Fruit fly (Drosophila melanogaster) whole organism, embryonic: Measurements from ENCODE around the gene klar.
A peak's percentile ranks its signal among the peaks of the same experiment; 100 is the strongest.

ENCODE experiments used
- B-H1 ChIP-seq: fragments of 200-800 bp; sonication (Bioruptor generic); IDR thresholded peaks from 3 replicates; pipeline ENCODE4 v1.3.6; 2022; ENCODE audit warnings: missing biosample characterization, missing genetic modification characterization
- CG11093 ChIP-seq: fragments of 200-800 bp; sonication (Bioruptor generic); IDR thresholded peaks from 3 replicates; pipeline ENCODE4 v1.3.6; 2022; ENCODE audit warnings: missing biosample characterization, missing genetic modification characterization
- CG11504 ChIP-seq: fragments of 200-800 bp; sonication (Bioruptor generic); optimal IDR thresholded peaks from 3 replicates; lab custom pipeline; 2019; ENCODE audit warnings: missing biosample characterization, mild to moderate bottlenecking, missing genetic modification characterization, moderate library complexity
- CG12744 ChIP-seq: fragments of 200-800 bp; sonication (Bioruptor generic); optimal IDR thresholded peaks from 2 replicates; lab custom pipeline; 2016; ENCODE audit warnings: missing biosample characterization, missing genetic modification characterization
- CG13624 ChIP-seq: fragments of 200-800 bp; sonication (Bioruptor generic); optimal IDR thresholded peaks from 2 replicates; lab custom pipeline; 2016; ENCODE audit warnings: missing biosample characterization, missing genetic modification characterization
- CG13894 ChIP-seq: fragments of 200-800 bp; sonication (Bioruptor generic); optimal IDR thresholded peaks from 3 replicates; lab custom pipeline; 2018; ENCODE audit warnings: missing biosample characterization, mild to moderate bottlenecking, missing genetic modification characterization, moderate library complexity
- CG16863 ChIP-seq: fragments of 200-800 bp; sonication (Bioruptor generic); optimal IDR thresholded peaks from 3 replicates; lab custom pipeline; 2016; ENCODE audit warnings: missing biosample characterization, missing genetic modification characterization
- CG17328 ChIP-seq: fragments of 200-800 bp; sonication (Bioruptor generic); IDR thresholded peaks from 2 replicates; pipeline ENCODE4 v1.3.6; 2022; ENCODE audit warnings: missing biosample characterization, missing genetic modification characterization
- CG17359 ChIP-seq: fragments of 200-800 bp; sonication (Bioruptor generic); optimal IDR thresholded peaks from 3 replicates; lab custom pipeline; 2018; ENCODE audit warnings: missing biosample characterization, mild to moderate bottlenecking, missing genetic modification characterization, moderate library complexity
- CG17361 ChIP-seq: fragments of 200-800 bp; sonication (Bioruptor generic); IDR thresholded peaks from 3 replicates; pipeline ENCODE4 v1.3.6; 2022; ENCODE audit warnings: missing biosample characterization, missing genetic modification characterization
- CG17612 ChIP-seq: fragments of 200-800 bp; sonication (Bioruptor generic); IDR thresholded peaks from 2 replicates; pipeline ENCODE4 v1.3.6; 2022; ENCODE audit warnings: missing biosample characterization, missing genetic modification characterization
- CG1832 ChIP-seq: fragments of 200-800 bp; sonication (Bioruptor generic); optimal IDR thresholded peaks from 2 replicates; lab custom pipeline; 2017; ENCODE audit warnings: missing biosample characterization, mild to moderate bottlenecking, missing genetic modification characterization, inconsistent platforms
- CG2120 ChIP-seq: fragments of 200-800 bp; sonication (Bioruptor generic); optimal IDR thresholded peaks from 3 replicates; lab custom pipeline; 2016; ENCODE audit warnings: missing biosample characterization, missing genetic modification characterization
- CG2678 ChIP-seq: fragments of 200-800 bp; sonication (Bioruptor generic); optimal IDR thresholded peaks from 3 replicates; lab custom pipeline; 2019; ENCODE audit warnings: missing biosample characterization, mild to moderate bottlenecking, missing genetic modification characterization, moderate library complexity
- CG3163 ChIP-seq: fragments of 200-800 bp; sonication (Bioruptor generic); optimal IDR thresholded peaks from 3 replicates; lab custom pipeline; 2016; ENCODE audit warnings: missing biosample characterization, missing genetic modification characterization
- CG3838 ChIP-seq: fragments of 200-800 bp; sonication (Bioruptor generic); optimal IDR thresholded peaks from 3 replicates; lab custom pipeline; 2016; ENCODE audit warnings: missing biosample characterization, missing genetic modification characterization
- CG4360 ChIP-seq: fragments of 200-800 bp; sonication (Bioruptor generic); IDR thresholded peaks from 2 replicates; pipeline ENCODE4 v1.3.6; 2022; ENCODE audit warnings: missing biosample characterization, missing genetic modification characterization
- CG4424 ChIP-seq: fragments of 200-800 bp; sonication (Bioruptor generic); optimal IDR thresholded peaks from 3 replicates; lab custom pipeline; 2016; ENCODE audit warnings: missing biosample characterization, missing genetic modification characterization
- CG7963 ChIP-seq: fragments of 200-800 bp; sonication (Bioruptor generic); IDR thresholded peaks from 3 replicates; pipeline ENCODE4 v1.3.6; 2022; ENCODE audit warnings: missing biosample characterization, missing genetic modification characterization; ENCODE audit not compliant: partially characterized antibody
- CG9215 ChIP-seq: fragments of 200-800 bp; sonication (Bioruptor generic); IDR thresholded peaks from 2 replicates; pipeline ENCODE4 v1.3.6; 2022; ENCODE audit warnings: missing biosample characterization, missing genetic modification characterization
- CG9609 ChIP-seq: fragments of 200-800 bp; sonication (Bioruptor generic); optimal IDR thresholded peaks from 3 replicates; lab custom pipeline; 2016; ENCODE audit warnings: missing biosample characterization, missing genetic modification characterization
- CG9797 ChIP-seq: fragments of 200-800 bp; sonication (Bioruptor generic); optimal IDR thresholded peaks from 3 replicates; lab custom pipeline; 2018; ENCODE audit warnings: missing biosample characterization, mild to moderate bottlenecking, missing genetic modification characterization
- CoRest ChIP-seq: fragments of 200-800 bp; sonication (Bioruptor generic); optimal IDR thresholded peaks from 3 replicates; lab custom pipeline; 2018; ENCODE audit warnings: missing biosample characterization, mild to moderate bottlenecking, missing genetic modification characterization, moderate library complexity
- D19B ChIP-seq: fragments of 200-800 bp; sonication (Bioruptor generic); optimal IDR thresholded peaks from 2 replicates; lab custom pipeline; 2017; ENCODE audit warnings: missing biosample characterization, mild to moderate bottlenecking, missing genetic modification characterization
- Dip2 ChIP-seq: fragments of 200-800 bp; sonication (Bioruptor generic); IDR thresholded peaks from 2 replicates; pipeline ENCODE4 v1.3.6; 2022; ENCODE audit warnings: missing biosample characterization, missing genetic modification characterization
- MTF-1 ChIP-seq: fragments of 200-800 bp; sonication (Bioruptor generic); optimal IDR thresholded peaks from 2 replicates; lab custom pipeline; 2018; ENCODE audit warnings: missing biosample characterization, mild to moderate bottlenecking, missing genetic modification characterization, borderline replicate concordance
- Med ChIP-seq: fragments of 200-800 bp; sonication (Bioruptor generic); peaks from one replicate; lab custom pipeline; 2016; ENCODE audit warnings: missing biosample characterization, missing genetic modification characterization, mild to moderate bottlenecking, inconsistent platforms, moderate library complexity
- NC2α ChIP-seq: fragments of 200-800 bp; sonication (Bioruptor generic); optimal IDR thresholded peaks from 2 replicates; lab custom pipeline; 2016; ENCODE audit warnings: missing biosample characterization, missing genetic modification characterization
- Rx ChIP-seq: fragments of 200-800 bp; sonication (Bioruptor generic); IDR thresholded peaks from 2 replicates; pipeline ENCODE4 v1.3.6; 2022; ENCODE audit warnings: missing biosample characterization, missing genetic modification characterization
- ap ChIP-seq: fragments of 200-800 bp; sonication (Bioruptor generic); IDR thresholded peaks from 2 replicates; pipeline ENCODE4 v1.3.6; 2022; ENCODE audit warnings: missing biosample characterization, missing genetic modification characterization
- dpn ChIP-seq, 2 experiments: fragments of 200-800 bp; sonication (Bioruptor generic); optimal IDR thresholded peaks; 3 replicates each; lab custom pipeline; 2016; ENCODE audit warnings: missing biosample characterization in 2 of 2, missing genetic modification characterization in 2 of 2
- en ChIP-seq: fragments of 200-800 bp; sonication (Bioruptor generic); optimal IDR thresholded peaks from 2 replicates; lab custom pipeline; 2016; ENCODE audit warnings: missing biosample characterization, missing genetic modification characterization
- fd96Cb ChIP-seq: fragments of 200-800 bp; sonication (Bioruptor generic); optimal IDR thresholded peaks from 2 replicates; lab custom pipeline; 2018; ENCODE audit warnings: missing biosample characterization, mild to moderate bottlenecking, missing genetic modification characterization, moderate library complexity
- h ChIP-seq: fragments of >200 bp; optimal IDR thresholded peaks from 2 replicates; lab custom pipeline; 2017
- hth ChIP-seq: fragments of >200 bp; optimal IDR thresholded peaks from 2 replicates; lab custom pipeline; 2017; ENCODE audit warnings: inconsistent platforms
- jigr1 ChIP-seq: fragments of 200-800 bp; sonication (Bioruptor generic); IDR thresholded peaks from 3 replicates; pipeline ENCODE4 v1.3.6; 2022; ENCODE audit warnings: missing biosample characterization, missing genetic modification characterization
- kay ChIP-seq: fragments of 200-800 bp; sonication (Bioruptor generic); optimal IDR thresholded peaks from 2 replicates; lab custom pipeline; 2016; ENCODE audit warnings: missing biosample characterization, missing genetic modification characterization
- kni ChIP-seq: fragments of 200-800 bp; sonication (Bioruptor generic); optimal IDR thresholded peaks from 3 replicates; lab custom pipeline; 2017; ENCODE audit warnings: mild to moderate bottlenecking, missing biosample characterization, missing genetic modification reagents, missing genetic modification characterization
- nau ChIP-seq: fragments of 200-800 bp; sonication (Bioruptor generic); optimal IDR thresholded peaks from 3 replicates; lab custom pipeline; 2017; ENCODE audit warnings: missing biosample characterization, mild to moderate bottlenecking, missing genetic modification characterization, missing genetic modification reagents
- nmo ChIP-seq: fragments of 200-800 bp; sonication (Bioruptor generic); optimal IDR thresholded peaks from 2 replicates; lab custom pipeline; 2018; ENCODE audit warnings: missing biosample characterization, mild to moderate bottlenecking, missing genetic modification characterization, moderate library complexity
- pnt ChIP-seq: fragments of 200-800 bp; sonication (Bioruptor generic); optimal IDR thresholded peaks from 3 replicates; lab custom pipeline; 2016; ENCODE audit warnings: missing biosample characterization, missing genetic modification characterization
- row ChIP-seq: fragments of 200-800 bp; sonication (Bioruptor generic); IDR thresholded peaks from 3 replicates; pipeline ENCODE4 v1.3.6; 2022; ENCODE audit warnings: missing biosample characterization, missing genetic modification characterization
- ssp ChIP-seq: fragments of 200-800 bp; sonication (Bioruptor generic); IDR thresholded peaks from 2 replicates; pipeline ENCODE4 v1.3.6; 2022; ENCODE audit warnings: missing biosample characterization, missing genetic modification characterization
- tgo ChIP-seq: fragments of 200-800 bp; sonication (Bioruptor generic); IDR thresholded peaks from 3 replicates; pipeline ENCODE4 v1.3.6; 2022; ENCODE audit warnings: missing biosample characterization, missing genetic modification characterization
- tll ChIP-seq, 2 experiments: fragments of 200-800 bp in 1 of 2; fragments of >200 bp in 1 of 2; sonication (Bioruptor generic) in 1 of 2; optimal IDR thresholded peaks; 2 replicates each; lab custom pipeline; 2017 to 2019; ENCODE audit warnings: missing biosample characterization in 2 of 2, missing genetic modification characterization in 2 of 2, mild to moderate bottlenecking in 1 of 2, moderate library complexity in 1 of 2
- trh ChIP-seq: fragments of 200-800 bp; sonication (Bioruptor generic); optimal IDR thresholded peaks from 2 replicates; lab custom pipeline; 2016; ENCODE audit warnings: missing biosample characterization, missing genetic modification characterization
- tup ChIP-seq: fragments of 200-800 bp; sonication (Bioruptor generic); optimal IDR thresholded peaks from 2 replicates; lab custom pipeline; 2016; ENCODE audit warnings: missing biosample characterization, mild to moderate bottlenecking, missing genetic modification characterization, moderate library complexity
- unpg ChIP-seq: fragments of 200-800 bp; sonication (Bioruptor generic); optimal IDR thresholded peaks from 3 replicates; lab custom pipeline; 2018; ENCODE audit warnings: missing biosample characterization, mild to moderate bottlenecking, missing genetic modification characterization, moderate library complexity
- wek ChIP-seq: fragments of 200-800 bp; sonication (Bioruptor generic); optimal IDR thresholded peaks from 3 replicates; lab custom pipeline; 2018; ENCODE audit warnings: missing biosample characterization, mild to moderate bottlenecking, missing genetic modification characterization, moderate library complexity
- zfh2 ChIP-seq: fragments of 200-800 bp; sonication (Bioruptor generic); optimal IDR thresholded peaks from 2 replicates; lab custom pipeline; 2016; ENCODE audit warnings: missing biosample characterization, missing genetic modification characterization

The klar gene

DNA sequence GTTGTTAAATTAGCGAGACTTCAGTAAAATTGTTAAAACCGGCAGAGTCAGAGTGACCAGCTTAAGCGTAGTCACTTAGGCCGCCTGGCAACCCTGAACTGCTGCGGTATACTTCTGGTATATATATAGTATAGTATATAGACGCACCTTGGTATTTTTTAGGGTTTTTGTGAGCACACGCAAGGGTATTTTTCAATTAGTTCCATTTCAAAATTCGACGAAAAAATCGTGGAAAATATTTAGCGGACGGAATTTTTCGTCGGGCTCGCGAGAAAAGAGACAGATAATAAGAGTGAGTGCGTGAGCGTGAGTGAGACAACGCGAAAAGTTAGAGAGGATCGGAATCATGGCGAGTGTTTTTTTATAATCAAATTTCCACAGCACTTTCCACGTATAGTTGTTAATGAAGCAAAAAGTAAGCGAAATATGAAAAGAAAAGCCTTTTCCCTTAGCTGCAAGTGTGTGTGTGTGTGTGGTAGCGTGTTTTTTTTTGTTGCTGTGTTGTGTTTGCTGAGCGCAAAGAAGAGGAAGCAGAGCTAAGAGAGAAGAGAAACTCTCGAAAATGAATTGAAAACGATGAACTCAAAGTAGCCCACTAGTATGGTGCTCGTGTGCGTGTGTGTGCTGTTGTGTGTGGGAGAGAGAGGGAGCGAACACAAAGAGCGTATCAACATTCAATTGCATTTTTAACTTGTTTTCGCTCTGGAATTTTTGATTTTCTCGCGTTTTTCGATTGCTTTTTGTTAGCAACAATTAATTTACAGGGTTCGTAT is 2.6 kb upstream of the klar start, which contains the start of the genes Cypl and Hipk (continued):
- TF ChIP-seq en (GFP tag; lab: Kevin White, UChicago) (no peak), CG11093 (GFP tag; lab: Robert Waterston, UW) (no peak), CG9215 (GFP tag; lab: Robert Waterston, UW) (no peak), Rx (GFP tag; lab: Robert Waterston, UW) (no peak), zfh2 (GFP tag; lab: Kevin White, UChicago) (no peak), MTF-1 (GFP tag; lab: Kevin White, UChicago) (no peak), tll (GFP tag; optimal IDR thresholded peaks at IDR 0.05; lab: Kevin White, UChicago) (no peak), hth (lab: Kevin White, UChicago) (no peak), CG12744 (GFP tag; lab: Kevin White, UChicago) (no peak), unpg (GFP tag; lab: Kevin White, UChicago) (no peak), CG17612 (GFP tag; lab: Robert Waterston, UW) (no peak), ap (GFP tag; lab: Robert Waterston, UW) (no peak), CG16863 (GFP tag; lab: Kevin White, UChicago) (peak; percentile 18), CG13894 (tag; lab: Kevin White, UChicago) (peak; percentile 75), CG11504 (tag; lab: Kevin White, UChicago) (peak; percentile 54), D19B (GFP tag; lab: Kevin White, UChicago) (no peak), Dip2 (no peak), NC2α (no peak), CG2120 (GFP tag; lab: Kevin White, UChicago) (peak; percentile 5), tup (GFP tag; lab: Kevin White, UChicago) (no peak), CG4360 (GFP tag; lab: Robert Waterston, UW) (0 out of 2 replicates have a peak, but pooled peaks have one; percentile 41), CG9609 (no peak), row (GFP tag; lab: Robert Waterston, UW) (peak; percentile 52), pnt (GFP tag; lab: Kevin White, UChicago) (no peak), h (lab: Kevin White, UChicago) (no peak), Med (GFP tag; lab: Kevin White, UChicago) (peak; percentile 85), wek (GFP tag; lab: Kevin White, UChicago) (no peak), CG17361 (peak; percentile 38; the same call in 1 of the 3 replicates), CG1832 (peak; percentile 40), nau (GFP tag; lab: Kevin White, UChicago) (peak; percentile 32), trh (no peak), CG3163 (GFP tag; lab: Kevin White, UChicago) (peak; percentile 93), CG2678 (tag; lab: Kevin White, UChicago) (peak; percentile 39), nmo (GFP tag; lab: Kevin White, UChicago) (peak; percentile 64), CG17328 (GFP tag; lab: Robert Waterston, UW) (0 out of 2 replicates have a peak, but pooled peaks have one; percentile 16), CoRest (tag; lab: Kevin White, UChicago) (peak; percentile 11), kay (GFP tag; lab: Kevin White, UChicago) (peak; percentile 11), B-H1 (GFP tag; lab: Robert Waterston, UW) (no peak; the same call in 2 of the 3 replicates), CG9797 (GFP tag; lab: Kevin White, UChicago) (peak; percentile 99), ssp (GFP tag; lab: Robert Waterston, UW) (peak; percentile 26; the same call in 1 of the 2 replicates), jigr1 (GFP tag; lab: Robert Waterston, UW) (no peak), fd96Cb (tag; lab: Kevin White, UChicago) (no peak), CG13624 (peak; percentile 23), CG4424 (GFP tag; lab: Kevin White, UChicago) (no peak), dpn (GFP tag; optimal IDR thresholded peaks at IDR 0.05; lab: Kevin White, UChicago) (peak in 1 of 2 experiments; percentile 9), CG7963 (no peak), tgo (GFP tag; lab: Robert Waterston, UW) (no peak), kni (peak; percentile 58), CG17359 (tag; lab: Kevin White, UChicago) (peak; percentile 5), CG3838 (GFP tag; lab: Kevin White, UChicago) (peak; percentile 33)
